Fruit fly (Drosophila melanogaster) whole organism, embryonic: Measurements from ENCODE around the gene CG15728.

Source experiments
- Ada2b ChIP-seq: fragments of 200-800 bp; sonication (Bioruptor generic); IDR thresholded peaks from 2 replicates; pipeline ENCODE4 v1.3.6; 2022; ENCODE audit warnings: missing biosample characterization, missing genetic modification characterization
- BEAF-32 ChIP-seq: fragments of 200-800 bp; sonication (Bioruptor generic); optimal IDR thresholded peaks from 3 replicates; lab custom pipeline; 2017; ENCODE audit warnings: missing biosample characterization, missing genetic modification characterization, mild to moderate bottlenecking, moderate library complexity, missing genetic modification reagents
- CG10431 ChIP-seq: fragments of 200-800 bp; sonication (Bioruptor generic); optimal IDR thresholded peaks from 3 replicates; lab custom pipeline; 2018; ENCODE audit warnings: missing biosample characterization, mild to moderate bottlenecking, missing genetic modification characterization
- CG12071 ChIP-seq: fragments of 200-800 bp; sonication (Bioruptor generic); optimal IDR thresholded peaks from 3 replicates; lab custom pipeline; 2018; ENCODE audit warnings: missing biosample characterization, mild to moderate bottlenecking, missing genetic modification characterization
- CG12236 ChIP-seq: fragments of 200-800 bp; sonication (Bioruptor generic); optimal IDR thresholded peaks from 2 replicates; lab custom pipeline; 2016; ENCODE audit warnings: missing biosample characterization, missing genetic modification characterization
- CG13624 ChIP-seq: fragments of 200-800 bp; sonication (Bioruptor generic); optimal IDR thresholded peaks from 2 replicates; lab custom pipeline; 2016; ENCODE audit warnings: missing biosample characterization, missing genetic modification characterization
- CG14667 ChIP-seq: fragments of 200-800 bp; sonication (Bioruptor generic); IDR thresholded peaks from 2 replicates; pipeline ENCODE4 v1.3.6; 2022; ENCODE audit warnings: missing biosample characterization, missing genetic modification characterization
- CG15073 ChIP-seq: fragments of 200-800 bp; sonication (Bioruptor generic); optimal IDR thresholded peaks from 2 replicates; lab custom pipeline; 2016; ENCODE audit warnings: missing biosample characterization, missing genetic modification characterization
- CG15269 ChIP-seq: fragments of 200-800 bp; sonication (Bioruptor generic); optimal IDR thresholded peaks from 2 replicates; lab custom pipeline; 2018; ENCODE audit warnings: missing biosample characterization, mild to moderate bottlenecking, missing genetic modification characterization, moderate library complexity
- CG17612 ChIP-seq: fragments of 200-800 bp; sonication (Bioruptor generic); IDR thresholded peaks from 2 replicates; pipeline ENCODE4 v1.3.6; 2022; ENCODE audit warnings: missing biosample characterization, missing genetic modification characterization
- CG2199 ChIP-seq: fragments of 200-800 bp; sonication (Bioruptor generic); IDR thresholded peaks from 3 replicates; pipeline ENCODE4 v1.3.6; 2022; ENCODE audit warnings: missing biosample characterization, missing genetic modification characterization
- CG2875 ChIP-seq: fragments of 200-800 bp; sonication (Bioruptor generic); optimal IDR thresholded peaks from 2 replicates; lab custom pipeline; 2017; ENCODE audit warnings: missing biosample characterization, mild to moderate bottlenecking, missing genetic modification characterization, missing genetic modification reagents
- CG3407 ChIP-seq: fragments of 200-800 bp; sonication (Bioruptor generic); optimal IDR thresholded peaks from 2 replicates; lab custom pipeline; 2018; ENCODE audit warnings: missing biosample characterization, mild to moderate bottlenecking, missing genetic modification characterization
- CG34224 ChIP-seq: fragments of 200-800 bp; sonication (Bioruptor generic); IDR thresholded peaks from 3 replicates; pipeline ENCODE4 v1.3.6; 2022; ENCODE audit warnings: missing biosample characterization, missing genetic modification characterization; ENCODE audit not compliant: partially characterized antibody
- CG3838 ChIP-seq: fragments of 200-800 bp; sonication (Bioruptor generic); optimal IDR thresholded peaks from 3 replicates; lab custom pipeline; 2016; ENCODE audit warnings: missing biosample characterization, missing genetic modification characterization
- CG4424 ChIP-seq: fragments of 200-800 bp; sonication (Bioruptor generic); optimal IDR thresholded peaks from 3 replicates; lab custom pipeline; 2016; ENCODE audit warnings: missing biosample characterization, missing genetic modification characterization
- CG5245 ChIP-seq: fragments of 200-800 bp; sonication (Bioruptor generic); optimal IDR thresholded peaks from 3 replicates; lab custom pipeline; 2016; ENCODE audit warnings: missing biosample characterization, missing genetic modification characterization
- CG6254 ChIP-seq: fragments of 200-800 bp; sonication (Bioruptor generic); optimal IDR thresholded peaks from 3 replicates; lab custom pipeline; 2017; ENCODE audit warnings: mild to moderate bottlenecking, missing biosample characterization, missing genetic modification reagents, missing genetic modification characterization
- CG7372 ChIP-seq: fragments of 200-800 bp; sonication (Bioruptor generic); IDR thresholded peaks from 2 replicates; pipeline ENCODE4 v1.3.6; 2022; ENCODE audit warnings: missing biosample characterization, missing genetic modification characterization
- CG8388 ChIP-seq: fragments of 200-800 bp; sonication (Bioruptor generic); optimal IDR thresholded peaks from 2 replicates; lab custom pipeline; 2019; ENCODE audit warnings: missing biosample characterization, mild to moderate bottlenecking, missing genetic modification characterization, moderate library complexity
- CG9876 ChIP-seq: fragments of 200-800 bp; sonication (Bioruptor generic); optimal IDR thresholded peaks from 2 replicates; lab custom pipeline; 2016; ENCODE audit warnings: missing biosample characterization, missing genetic modification characterization
- D19B ChIP-seq: fragments of 200-800 bp; sonication (Bioruptor generic); optimal IDR thresholded peaks from 2 replicates; lab custom pipeline; 2017; ENCODE audit warnings: missing biosample characterization, mild to moderate bottlenecking, missing genetic modification characterization
- Dad ChIP-seq: fragments of 200-800 bp; sonication (Bioruptor generic); optimal IDR thresholded peaks from 3 replicates; lab custom pipeline; 2016; ENCODE audit warnings: missing biosample characterization, missing genetic modification characterization
- Fer1 ChIP-seq: fragments of 200-800 bp; sonication (Bioruptor generic); optimal IDR thresholded peaks from 2 replicates; lab custom pipeline; 2017; ENCODE audit warnings: missing biosample characterization, mild to moderate bottlenecking, missing genetic modification characterization
- H15 ChIP-seq: fragments of 200-800 bp; sonication (Bioruptor generic); IDR thresholded peaks from 3 replicates; pipeline ENCODE4 v1.3.6; 2022; ENCODE audit warnings: missing biosample characterization, missing genetic modification characterization
- HLH4C ChIP-seq: fragments of 200-800 bp; sonication (Bioruptor generic); IDR thresholded peaks from 3 replicates; pipeline ENCODE4 v1.3.6; 2022; ENCODE audit warnings: missing biosample characterization, missing genetic modification characterization; ENCODE audit not compliant: partially characterized antibody
- HLHmδ ChIP-seq: fragments of 200-800 bp; sonication (Bioruptor generic); optimal IDR thresholded peaks from 2 replicates; lab custom pipeline; 2018; ENCODE audit warnings: missing biosample characterization, mild to moderate bottlenecking, missing genetic modification characterization, moderate library complexity
- MBD-R2 ChIP-seq: fragments of 200-800 bp; sonication (Bioruptor generic); IDR thresholded peaks from 2 replicates; pipeline ENCODE4 v1.3.6; 2022; ENCODE audit warnings: missing biosample characterization, missing genetic modification characterization
- Max ChIP-seq: fragments of 200-800 bp; sonication (Bioruptor generic); optimal IDR thresholded peaks from 2 replicates; lab custom pipeline; 2016; ENCODE audit warnings: missing biosample characterization, mild to moderate bottlenecking, missing genetic modification characterization
- Med ChIP-seq: fragments of 200-800 bp; sonication (Bioruptor generic); peaks from one replicate; lab custom pipeline; 2016; ENCODE audit warnings: missing biosample characterization, missing genetic modification characterization, mild to moderate bottlenecking, inconsistent platforms, moderate library complexity
- Nf-YA ChIP-seq: fragments of 200-800 bp; sonication (Bioruptor generic); IDR thresholded peaks from 2 replicates; pipeline ENCODE4 v1.3.6; 2022; ENCODE audit warnings: missing biosample characterization, missing genetic modification characterization
- Opbp ChIP-seq: fragments of 200-800 bp; sonication (Bioruptor generic); IDR thresholded peaks from 3 replicates; pipeline ENCODE4 v1.3.6; 2022; ENCODE audit warnings: missing biosample characterization, missing genetic modification characterization; ENCODE audit not compliant: partially characterized antibody
- Ptx1 ChIP-seq: fragments of 200-800 bp; sonication (Bioruptor generic); IDR thresholded peaks from 2 replicates; pipeline ENCODE4 v1.3.6; 2022; ENCODE audit warnings: missing biosample characterization, missing genetic modification characterization
- Rfx ChIP-seq: fragments of 200-800 bp; sonication (Bioruptor generic); IDR thresholded peaks from 2 replicates; pipeline ENCODE4 v1.3.6; 2022; ENCODE audit warnings: missing biosample characterization, missing genetic modification characterization
- Ssrp ChIP-seq: fragments of 200-800 bp; sonication (Bioruptor generic); optimal IDR thresholded peaks from 2 replicates; lab custom pipeline; 2018; ENCODE audit warnings: missing biosample characterization, mild to moderate bottlenecking, missing genetic modification characterization, moderate library complexity
- ara ChIP-seq: fragments of 200-800 bp; sonication (Bioruptor generic); IDR thresholded peaks from 2 replicates; pipeline ENCODE4 v1.3.6; 2022; ENCODE audit warnings: missing biosample characterization, missing genetic modification characterization
- ase ChIP-seq: fragments of 200-800 bp; sonication (Bioruptor generic); IDR thresholded peaks from 3 replicates; pipeline ENCODE4 v1.3.6; 2022; ENCODE audit warnings: missing biosample characterization, missing genetic modification characterization
- bbx ChIP-seq: fragments of 200-800 bp; sonication (Bioruptor generic); IDR thresholded peaks from 2 replicates; pipeline ENCODE4 v1.3.6; 2022; ENCODE audit warnings: missing biosample characterization, missing genetic modification characterization; ENCODE audit not compliant: partially characterized antibody
- croc ChIP-seq: fragments of 200-800 bp; sonication (Bioruptor generic); conservative IDR thresholded peaks from 3 replicates; pipeline ENCODE4 v1.3.6; 2022; ENCODE audit warnings: missing biosample characterization, missing genetic modification characterization
- dan ChIP-seq: fragments of 200-800 bp; sonication (Bioruptor generic); IDR thresholded peaks from 2 replicates; pipeline ENCODE4 v1.3.6; 2022; ENCODE audit warnings: missing biosample characterization, missing genetic modification characterization
- danr ChIP-seq: fragments of 200-800 bp; sonication (Bioruptor generic); IDR thresholded peaks from 2 replicates; pipeline ENCODE4 v1.3.6; 2022; ENCODE audit warnings: missing biosample characterization, missing genetic modification characterization
- ewg ChIP-seq: fragments of 200-800 bp; sonication (Bioruptor generic); optimal IDR thresholded peaks from 3 replicates; lab custom pipeline; 2017; ENCODE audit warnings: mild to moderate bottlenecking, missing biosample characterization, missing genetic modification reagents, missing genetic modification characterization
- fd64A ChIP-seq: fragments of 200-800 bp; sonication (Bioruptor generic); optimal IDR thresholded peaks from 3 replicates; lab custom pipeline; 2018; ENCODE audit warnings: missing biosample characterization, mild to moderate bottlenecking, missing genetic modification characterization
- grau ChIP-seq: fragments of 200-800 bp; optimal IDR thresholded peaks from 3 replicates; lab custom pipeline; 2019; ENCODE audit warnings: missing biosample characterization, mild to moderate bottlenecking, missing genetic modification characterization, moderate library complexity
- gro ChIP-seq: fragments of 200-800 bp; sonication (Bioruptor generic); optimal IDR thresholded peaks from 2 replicates; lab custom pipeline; 2016; ENCODE audit warnings: missing biosample characterization, missing genetic modification characterization
- kni ChIP-seq: fragments of 200-800 bp; sonication (Bioruptor generic); optimal IDR thresholded peaks from 3 replicates; lab custom pipeline; 2017; ENCODE audit warnings: mild to moderate bottlenecking, missing biosample characterization, missing genetic modification reagents, missing genetic modification characterization
- lbe ChIP-seq: fragments of 200-800 bp; sonication (Bioruptor generic); optimal IDR thresholded peaks from 2 replicates; lab custom pipeline; 2016; ENCODE audit warnings: missing biosample characterization, mild to moderate bottlenecking, missing genetic modification characterization
- otp ChIP-seq: fragments of 200-800 bp; sonication (Bioruptor generic); IDR thresholded peaks from 3 replicates; pipeline ENCODE4, ENCODE4 v1.3.6; 2022; ENCODE audit warnings: missing biosample characterization, missing genetic modification characterization
- pnt ChIP-seq: fragments of 200-800 bp; sonication (Bioruptor generic); optimal IDR thresholded peaks from 3 replicates; lab custom pipeline; 2016; ENCODE audit warnings: missing biosample characterization, missing genetic modification characterization
- repo ChIP-seq: fragments of 200-800 bp; sonication (Bioruptor generic); optimal IDR thresholded peaks from 2 replicates; lab custom pipeline; 2016; ENCODE audit warnings: missing biosample characterization, missing genetic modification characterization
- schlank ChIP-seq: fragments of 200-800 bp; sonication (Bioruptor generic); optimal IDR thresholded peaks from 2 replicates; lab custom pipeline; 2018; ENCODE audit warnings: missing biosample characterization, mild to moderate bottlenecking, missing genetic modification characterization
- twi ChIP-seq: fragments of 200-800 bp; optimal IDR thresholded peaks from 2 replicates; lab custom pipeline; 2019; ENCODE audit warnings: missing biosample characterization, mild to moderate bottlenecking, missing genetic modification characterization, moderate library complexity

CG15728 gene

DNA sequence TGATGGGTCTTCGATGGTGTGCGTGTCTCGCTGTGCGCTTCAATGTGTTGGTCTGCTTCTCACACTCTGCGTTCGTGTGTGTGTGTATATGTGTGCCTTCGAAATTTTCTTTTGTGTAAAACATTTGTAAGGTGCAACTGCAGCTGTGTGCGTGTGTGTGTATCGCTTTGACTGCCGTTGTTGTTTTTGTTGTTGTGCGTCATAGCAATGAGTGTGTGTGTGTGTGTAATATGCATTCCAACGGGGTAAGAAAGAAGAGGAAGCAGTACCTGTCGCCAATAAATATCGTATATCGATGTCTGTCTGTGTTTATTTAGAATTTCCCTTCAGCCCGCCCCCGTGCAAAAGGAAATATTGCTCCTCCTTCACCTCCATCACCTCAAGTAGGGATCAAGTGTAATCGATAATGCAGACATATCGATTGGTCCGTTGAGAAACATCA lies 30.2 kb downstream of the CG15728 start (continued):
- no peak for TF ChIP-seq CG8388 (GFP tag; lab: Kevin White, UChicago)
- TF ChIP-seq CG12071 (GFP tag; lab: Kevin White, UChicago), result no peak
- TF ChIP-seq Dad (GFP tag; lab: Kevin White, UChicago), result no peak
- TF ChIP-seq CG3838 (GFP tag; lab: Kevin White, UChicago), result no peak
- no peak for TF ChIP-seq ase (GFP tag; lab: Robert Waterston, UW)
- no peak for TF ChIP-seq CG5245 (GFP tag; lab: Kevin White, UChicago)
- no peak for TF ChIP-seq CG15269 (tag; lab: Kevin White, UChicago)
- TF ChIP-seq Ada2b (GFP tag; lab: Robert Waterston, UW), result no peak
- no peak for TF ChIP-seq Rfx (GFP tag; lab: Robert Waterston, UW)
- no peak for TF ChIP-seq schlank (tag; lab: Kevin White, UChicago)
- peak; percentile 78 for TF ChIP-seq bbx (GFP tag; lab: Robert Waterston, UW)
- TF ChIP-seq CG2875, result no peak
- TF ChIP-seq CG17612, result no peak
- no peak for TF ChIP-seq HLHmδ
- no peak for TF ChIP-seq danr (GFP tag; lab: Robert Waterston, UW)
- no peak for TF ChIP-seq CG7372
- no peak for TF ChIP-seq ara (GFP tag; lab: Robert Waterston, UW)
- no peak for TF ChIP-seq ewg
- no peak for TF ChIP-seq D19B (GFP tag; lab: Kevin White, UChicago)
- TF ChIP-seq Opbp, result peak; percentile 73; the same call in 2 of the 3 replicates
- TF ChIP-seq CG3407 (GFP tag; lab: Kevin White, UChicago), result no peak
- TF ChIP-seq CG34224 (GFP tag; lab: Robert Waterston, UW), result no peak
- TF ChIP-seq H15 (GFP tag; lab: Robert Waterston, UW), result no peak
- TF ChIP-seq CG14667 (GFP tag; lab: Robert Waterston, UW), result no peak
- peak; percentile 83 for TF ChIP-seq Med (GFP tag; lab: Kevin White, UChicago)
- no peak for TF ChIP-seq Max (GFP tag; lab: Kevin White, UChicago)
- no peak for TF ChIP-seq twi (tag; lab: Kevin White, UChicago)
- no peak for TF ChIP-seq CG12236
- no peak for TF ChIP-seq CG10431
- no peak for TF ChIP-seq Ptx1 (GFP tag; lab: Robert Waterston, UW)
- no peak for TF ChIP-seq Ssrp (tag; lab: Kevin White, UChicago)
- TF ChIP-seq MBD-R2 (GFP tag; lab: Robert Waterston, UW), result peak; percentile 28; the same call in 1 of the 2 replicates
- TF ChIP-seq dan (GFP tag; lab: Robert Waterston, UW), result no peak
- peak; percentile 17 for TF ChIP-seq lbe
- no peak for TF ChIP-seq CG4424 (GFP tag; lab: Kevin White, UChicago)
- TF ChIP-seq kni (GFP tag; lab: Kevin White, UChicago), result peak; percentile 46
- TF ChIP-seq CG15073 (GFP tag; lab: Kevin White, UChicago), result no peak
- no peak for TF ChIP-seq gro
- no peak for TF ChIP-seq CG9876 (GFP tag; lab: Kevin White, UChicago)
- TF ChIP-seq grau (tag; lab: Kevin White, UChicago), result peak; percentile 12
- TF ChIP-seq CG6254 (GFP tag; lab: Kevin White, UChicago), result no peak
- TF ChIP-seq BEAF-32 (GFP tag; lab: Kevin White, UChicago), result peak; percentile 36
- TF ChIP-seq pnt (GFP tag; lab: Kevin White, UChicago), result no peak
- no peak for TF ChIP-seq Nf-YA
- no peak for TF ChIP-seq CG13624
- TF ChIP-seq Fer1, result peak; percentile 11
- peak; percentile 63 for TF ChIP-seq HLH4C
- TF ChIP-seq fd64A (GFP tag; lab: Kevin White, UChicago), result no peak
- TF ChIP-seq croc (GFP tag; lab: Robert Waterston, UW), result no peak
- TF ChIP-seq repo (GFP tag; lab: Kevin White, UChicago), result no peak
- TF ChIP-seq otp (GFP tag; lab: Robert Waterston, UW), result no peak
- no peak for TF ChIP-seq CG2199 (GFP tag; lab: Robert Waterston, UW)
